Fruit fly (Drosophila melanogaster): ENCODE data around the gene csw.

The csw gene

DNA sequence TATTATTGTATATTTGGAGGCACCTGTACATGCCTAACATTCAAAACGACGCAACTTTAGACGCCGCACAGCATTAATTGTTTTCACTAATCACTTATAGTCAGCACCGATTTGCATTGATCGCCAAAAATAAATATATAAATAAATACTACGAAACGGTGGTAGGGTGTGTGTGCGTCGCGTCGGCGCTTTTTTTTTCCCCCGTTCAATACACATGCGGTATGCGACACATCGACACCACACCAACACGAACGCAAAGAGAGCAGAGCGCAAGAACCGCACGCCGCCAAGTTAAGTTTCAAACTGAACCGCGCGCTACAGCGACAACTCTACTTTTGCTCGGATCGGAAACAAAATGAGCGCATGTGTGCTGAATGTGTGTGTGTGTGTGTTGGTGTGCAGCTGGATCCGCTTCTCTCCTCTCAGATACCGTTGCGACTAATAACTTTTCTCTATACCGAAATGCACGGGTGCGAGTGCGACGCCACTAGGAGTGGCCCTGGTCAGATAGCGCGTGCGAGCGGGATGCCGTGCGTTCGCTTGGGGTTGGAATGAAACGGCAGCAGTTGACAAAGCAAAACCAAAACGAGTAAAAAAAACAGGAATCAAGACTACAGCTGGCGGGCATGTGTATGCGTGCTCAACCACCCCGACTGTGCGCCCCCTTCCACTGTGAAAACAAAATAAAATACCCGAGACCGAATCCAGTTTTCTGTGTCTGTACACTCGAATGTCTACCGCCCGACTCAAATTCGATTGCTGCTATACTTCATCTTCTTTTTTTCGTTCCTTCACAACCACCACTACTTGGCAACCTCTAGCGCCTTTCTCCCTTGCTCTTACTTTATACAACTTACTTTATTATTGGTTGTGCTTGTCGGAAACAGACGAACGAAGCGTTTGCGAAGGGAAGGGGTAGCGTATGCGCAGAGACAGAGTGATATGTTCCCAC is 29.3 kb downstream of the csw start, which contains the start of gene ph-d (continued):
- no peak for TF ChIP-seq zen (tag; optimal IDR thresholded peaks at IDR 0.05)
- TF ChIP-seq yki (optimal IDR thresholded peaks at IDR 0.05), result no peak
- TF ChIP-seq sim (GFP tag; IDR thresholded peaks at IDR 0.05), result no peak
- TF ChIP-seq Gsc (GFP tag; IDR thresholded peaks at IDR 0.05), result no peak
- TF ChIP-seq Xrp1 (GFP tag; IDR thresholded peaks at IDR 0.05), result peak; percentile 54; the same call in 1 of the 2 replicates
- TF ChIP-seq CG1647 (GFP tag; optimal IDR thresholded peaks at IDR 0.05), result peak; percentile 33
- TF ChIP-seq CG1233 (GFP tag; optimal IDR thresholded peaks at IDR 0.05), result no peak
- peak; percentile 32 for TF ChIP-seq Hmr (GFP tag; optimal IDR thresholded peaks at IDR 0.05)
- no peak for TF ChIP-seq Taf1 (GFP tag; IDR thresholded peaks at IDR 0.05)
- TF ChIP-seq CG2116 (GFP tag; optimal IDR thresholded peaks at IDR 0.05), result peak; percentile 47
- TF ChIP-seq Ptx1 (GFP tag; IDR thresholded peaks at IDR 0.05), result peak; percentile 59
- peak; percentile 59 for TF ChIP-seq CG8924 (tag; optimal IDR thresholded peaks at IDR 0.05)
- TF ChIP-seq CG17328 (GFP tag; IDR thresholded peaks at IDR 0.05), result peak; percentile 38
- no peak for TF ChIP-seq CG8089 (GFP tag; optimal IDR thresholded peaks at IDR 0.05)
- no peak for TF ChIP-seq CG6765 (GFP tag; optimal IDR thresholded peaks at IDR 0.05)
- TF ChIP-seq Atf6 (GFP tag; IDR thresholded peaks at IDR 0.05), result peak; percentile 43
- TF ChIP-seq Optix (GFP tag; IDR thresholded peaks at IDR 0.05), result peak; percentile 16; the same call in 1 of the 3 replicates
- peak; percentile 80 for TF ChIP-seq ash1 (GFP tag; optimal IDR thresholded peaks at IDR 0.05)
- TF ChIP-seq tap (tag; optimal IDR thresholded peaks at IDR 0.05), result peak; percentile 18
- peak; percentile 19; the same call in 1 of the 2 replicates for TF ChIP-seq CG31224 (GFP tag; IDR thresholded peaks at IDR 0.05)
- peak; percentile 8; the same call in 1 of the 2 replicates for TF ChIP-seq CG11247 (GFP tag; IDR thresholded peaks at IDR 0.05)
- no peak for TF ChIP-seq CG18476 (GFP tag; optimal IDR thresholded peaks at IDR 0.05)
- peak; percentile 34; the same call in 1 of the 3 replicates for TF ChIP-seq CG16813 (GFP tag; IDR thresholded peaks at IDR 0.05; ENCODE audit: partially characterized antibody)
- TF ChIP-seq chm (GFP tag; IDR thresholded peaks at IDR 0.05), result peak; percentile 25
- TF ChIP-seq CG14441 (GFP tag; IDR thresholded peaks at IDR 0.05), result no peak
- TF ChIP-seq crp (GFP tag; optimal IDR thresholded peaks at IDR 0.05), result peak in 1 of 2 experiments; percentile 8
- TF ChIP-seq CG13894 (tag; optimal IDR thresholded peaks at IDR 0.05), result peak; percentile 65
- peak; percentile 40 for TF ChIP-seq Dp (GFP tag; optimal IDR thresholded peaks at IDR 0.05)
- TF ChIP-seq BtbVII (GFP tag; optimal IDR thresholded peaks at IDR 0.05), result peak; percentile 44
- peak; percentile 53 for TF ChIP-seq CG15269 (tag; optimal IDR thresholded peaks at IDR 0.05)
- TF ChIP-seq abd-A (tag; optimal IDR thresholded peaks at IDR 0.05), result peak; percentile 95
- TF ChIP-seq Ada2b (GFP tag; IDR thresholded peaks at IDR 0.05), result peak; percentile 26; the same call in 1 of the 2 replicates
- no peak for TF ChIP-seq CG13624 (GFP tag; optimal IDR thresholded peaks at IDR 0.05)
- peak; percentile 44 for TF ChIP-seq Asciz (GFP tag; optimal IDR thresholded peaks at IDR 0.05)
- no peak for TF ChIP-seq cad (GFP tag; optimal IDR thresholded peaks at IDR 0.05)
- TF ChIP-seq fu2 (GFP tag; optimal IDR thresholded peaks at IDR 0.05), result no peak
- TF ChIP-seq Dref (GFP tag; IDR thresholded peaks at IDR 0.05), result no peak
- TF ChIP-seq CG3065 (GFP tag; optimal IDR thresholded peaks at IDR 0.05), result peak; percentile 1
- TF ChIP-seq klu (GFP tag; IDR thresholded peaks at IDR 0.05), result no peak
- TF ChIP-seq otp (GFP tag; IDR thresholded peaks at IDR 0.05), result no peak
- peak; percentile 32; the same call in 1 of the 3 replicates for TF ChIP-seq Dbx (GFP tag; IDR thresholded peaks at IDR 0.05)
- peak; percentile 63 for TF ChIP-seq dmrt99B (tag; optimal IDR thresholded peaks at IDR 0.05)
- TF ChIP-seq GATAe (GFP tag; conservative IDR thresholded peaks at IDR 0.05), result peak; percentile 57
- no peak for TF ChIP-seq CG12104 (GFP tag; optimal IDR thresholded peaks at IDR 0.05)
- no peak for TF ChIP-seq usp (GFP tag; optimal IDR thresholded peaks at IDR 0.05)
- TF ChIP-seq ftz-f1 (GFP tag; optimal IDR thresholded peaks at IDR 0.05), result peak; percentile 47
- TF ChIP-seq gce (GFP tag; IDR thresholded peaks at IDR 0.05), result 0 out of 3 replicates have a peak, but pooled peaks have one; percentile 67
- TF ChIP-seq CG4617 (GFP tag; optimal IDR thresholded peaks at IDR 0.05; ENCODE audit: borderline replicate concordance), result no peak
- TF ChIP-seq ato (GFP tag; IDR thresholded peaks at IDR 0.05; ENCODE audit: partially characterized antibody), result no peak

Measured in whole organism, embryonic.